Worm (Caenorhabditis elegans): Measurements from ENCODE around the gene C36A4.10.
"Not testable (repeated sequence)": the region's sequence is repeated elsewhere in the genome, so short reads cannot be mapped to it uniquely, and the experiment has no call there.

- not testable (repeated sequence) for TF ChIP-seq tbx-11 (GFP tag; IDR thresholded peaks at IDR 0.05); scrt-1 (GFP tag; IDR thresholded peaks at IDR 0.05); ama-1 (optimal IDR thresholded peaks at IDR 0.05); ets-7 (tag; optimal IDR thresholded peaks at IDR 0.05); tbx-37 (GFP tag; conservative IDR thresholded peaks at IDR 0.05); tra-4 (tag; optimal IDR thresholded peaks at IDR 0.05)
Observed at ce11 chrIII:3843514-3843913, 12.2 kb upstream of the C36A4.10 start, which contains the start of gene C36A4.4.
